Worm (Caenorhabditis elegans) whole organism, L2 larva: ENCODE data around the gene acp-7.

Experiments used
- ceh-82 ChIP-seq: fragments of 150-350 bp; optimal IDR thresholded peaks from 2 replicates; lab custom pipeline; 2014; ENCODE audit warnings: missing biosample characterization, missing genetic modification characterization
- egl-27 ChIP-seq: sonication (generic microtip); optimal IDR thresholded peaks from 3 replicates; lab custom pipeline; 2017; ENCODE audit warnings: missing biosample characterization, missing genetic modification reagents, missing genetic modification characterization
- lin-13 ChIP-seq: fragments of 150-350 bp; optimal IDR thresholded peaks from 2 replicates; lab custom pipeline; 2014; ENCODE audit warnings: missing biosample characterization, missing genetic modification reagents, missing genetic modification characterization
- nhr-11 ChIP-seq: fragments of 150-350 bp; optimal IDR thresholded peaks from 2 replicates; lab custom pipeline; 2014; ENCODE audit warnings: missing biosample characterization, missing genetic modification characterization
- sma-9 ChIP-seq, 2 experiments: fragments of 150-350 bp in 1 of 2; sonication (generic microtip) in 1 of 2; optimal IDR thresholded peaks; 2 replicates each; lab custom pipeline; 2014 to 2016; ENCODE audit warnings: missing genetic modification characterization in 2 of 2, mild to moderate bottlenecking in 1 of 2, missing biosample characterization in 1 of 2, missing compliant biosample characterization in 1 of 2, missing genetic modification reagents in 1 of 2, moderate library complexity in 1 of 2
- unc-39 ChIP-seq: fragments of 150-350 bp; optimal IDR thresholded peaks from 2 replicates; lab custom pipeline; 2014; ENCODE audit warnings: missing biosample characterization, missing genetic modification characterization
- unc-62 ChIP-seq: fragments of 150-350 bp; optimal IDR thresholded peaks from 2 replicates; lab custom pipeline; 2014; ENCODE audit warnings: missing biosample characterization, missing genetic modification reagents, missing genetic modification characterization
- zag-1 ChIP-seq: fragments of 150-350 bp; optimal IDR thresholded peaks from 2 replicates; lab custom pipeline; 2014; ENCODE audit warnings: missing biosample characterization, missing genetic modification characterization
- ztf-1 ChIP-seq: fragments of 200-800 bp; sonication (Bioruptor generic); conservative IDR thresholded peaks from 2 replicates; pipeline ENCODE4 v1.3.6; 2022; ENCODE audit warnings: missing genetic modification characterization, missing compliant biosample characterization

ce11 chrIV:6416553-6416952 lies 14.9 kb downstream of the acp-7 start, which contains the start of gene Y73B6BL.22:
- TF ChIP-seq sma-9 (GFP tag; optimal IDR thresholded peaks at IDR 0.05; lab: Kevin White, UChicago) (no peak), sma-9 (tag; optimal IDR thresholded peaks at IDR 0.05; lab: Kevin White, UChicago) (no peak), zag-1 (tag; lab: Kevin White, UChicago) (no peak), unc-39 (tag; lab: Kevin White, UChicago) (no peak), egl-27 (no peak), nhr-11 (no peak), ceh-82 (tag; lab: Kevin White, UChicago) (no peak), lin-13 (no peak), ztf-1 (no peak), unc-62 (GFP tag; lab: Kevin White, UChicago) (no peak)
